Worm (Caenorhabditis elegans): ENCODE results near the gene W08A12.2.

- TF ChIP-seq fkh-10 (GFP tag; optimal IDR thresholded peaks at IDR 0.05), result no peak
- no peak for TF ChIP-seq ama-1 (optimal IDR thresholded peaks at IDR 0.05)
- no peak for TF ChIP-seq jun-1 (tag; optimal IDR thresholded peaks at IDR 0.05)
- TF ChIP-seq lir-3 (tag; optimal IDR thresholded peaks at IDR 0.05), result no peak
- TF ChIP-seq gei-8 (GFP tag; optimal IDR thresholded peaks at IDR 0.05), result no peak
- no peak for TF ChIP-seq nhr-237 (tag; optimal IDR thresholded peaks at IDR 0.05)
Observed at ce11 chrV:3637086-3637485, 48.6 kb downstream of the W08A12.2 start, which contains the start of gene srx-41.
